Worm (Caenorhabditis elegans) whole organism, L4 larva: ENCODE results near the gene grd-13.

Experiments used
- aly-2 ChIP-seq: sonication (generic microtip); optimal IDR thresholded peaks from 2 replicates; lab custom pipeline; 2018; ENCODE audit warnings: missing biosample characterization, missing genetic modification characterization
- attf-4 ChIP-seq: sonication (generic microtip); optimal IDR thresholded peaks from 3 replicates; lab custom pipeline; 2017; ENCODE audit warnings: missing biosample characterization, missing genetic modification characterization
- dpl-1 ChIP-seq: fragments of 150-350 bp; optimal IDR thresholded peaks from 2 replicates; lab custom pipeline; 2014; ENCODE audit warnings: missing biosample characterization, missing genetic modification reagents, missing genetic modification characterization
- fos-1 ChIP-seq: fragments of 150-350 bp; optimal IDR thresholded peaks from 2 replicates; lab custom pipeline; 2014; ENCODE audit warnings: missing biosample characterization, missing genetic modification characterization
- nhr-237 ChIP-seq: sonication (generic microtip); optimal IDR thresholded peaks from 2 replicates; lab custom pipeline; 2017; ENCODE audit warnings: missing biosample characterization, missing genetic modification characterization
- nhr-28 ChIP-seq: fragments of 150-350 bp; optimal IDR thresholded peaks from 2 replicates; lab custom pipeline; 2014; ENCODE audit warnings: missing biosample characterization, missing genetic modification characterization
- nhr-76 ChIP-seq: fragments of 150-350 bp; optimal IDR thresholded peaks from 2 replicates; lab custom pipeline; 2014; ENCODE audit warnings: missing biosample characterization, missing genetic modification characterization
- pha-4 ChIP-seq, 2 experiments: fragments of 150-350 bp in 1 of 2; fragments of 200-800 bp in 1 of 2; sonication (Bioruptor generic) in 1 of 2; IDR thresholded peaks in 1 of 2; optimal IDR thresholded peaks in 1 of 2; 2 replicates each; pipeline versions ENCODE4 v1.3.6 to Lab custom; 2014 to 2022; ENCODE audit warnings: missing genetic modification characterization in 2 of 2, missing genetic modification reagents in 2 of 2, missing biosample characterization in 1 of 2, missing compliant biosample characterization in 1 of 2
- saeg-2 ChIP-seq: fragments of 200-800 bp; sonication (Bioruptor generic); IDR thresholded peaks from 2 replicates; pipeline ENCODE4 v1.3.6; 2022; ENCODE audit warnings: missing genetic modification reagents, missing genetic modification characterization, missing compliant biosample characterization
- tra-1 ChIP-seq: fragments of 200-800 bp; sonication (Bioruptor generic); IDR thresholded peaks from 2 replicates; pipeline ENCODE4 v1.3.6; 2022; ENCODE audit warnings: missing genetic modification reagents, missing genetic modification characterization, missing compliant biosample characterization
- zag-1 ChIP-seq: fragments of 150-350 bp; optimal IDR thresholded peaks from 2 replicates; lab custom pipeline; 2014; ENCODE audit warnings: missing biosample characterization, missing genetic modification characterization
- zfp-2 ChIP-seq: sonication (generic microtip); optimal IDR thresholded peaks from 2 replicates; lab custom pipeline; 2016; ENCODE audit warnings: mild to moderate bottlenecking, missing genetic modification characterization, missing compliant biosample characterization
- ztf-11 ChIP-seq: fragments of 150-350 bp; optimal IDR thresholded peaks from 2 replicates; lab custom pipeline; 2014; ENCODE audit warnings: missing biosample characterization, missing genetic modification characterization

ce11 chrIV:3398078-3398477 lies 40.0 kb upstream of the grd-13 start:
- TF ChIP-seq tra-1 (GFP tag; lab: Robert Waterston, UW) (no peak), ztf-11 (no peak), nhr-237 (tag; lab: Kevin White, UChicago) (no peak), nhr-76 (tag; lab: Kevin White, UChicago) (no peak), aly-2 (no peak), attf-4 (no peak), dpl-1 (GFP tag; lab: Kevin White, UChicago) (no peak), zfp-2 (tag; lab: Kevin White, UChicago) (no peak), saeg-2 (GFP tag; lab: Robert Waterston, UW) (no peak), nhr-28 (tag; lab: Kevin White, UChicago) (no peak), fos-1 (no peak), zag-1 (no peak), pha-4 (GFP tag; IDR thresholded peaks at IDR 0.05; lab: Robert Waterston, UW) (no peak), pha-4 (tag; optimal IDR thresholded peaks at IDR 0.05; lab: Kevin White, UChicago) (no peak)
